Worm (Caenorhabditis elegans) whole organism, L2 larva: ENCODE data around the gene tag-322.

Experiments used
- ama-1 ChIP-seq: fragments of 150-350 bp; optimal IDR thresholded peaks from 2 replicates; lab custom pipeline; 2018; ENCODE audit warnings: inconsistent platforms
- dmd-4 ChIP-seq: sonication (generic microtip); optimal IDR thresholded peaks from 2 replicates; lab custom pipeline; 2017; ENCODE audit warnings: missing biosample characterization, missing genetic modification characterization
- elt-1 ChIP-seq: fragments of 150-350 bp; optimal IDR thresholded peaks from 2 replicates; lab custom pipeline; 2014; ENCODE audit warnings: missing biosample characterization, missing genetic modification characterization
- lin-39 ChIP-seq: fragments of 150-350 bp; optimal IDR thresholded peaks from 2 replicates; lab custom pipeline; 2014; ENCODE audit warnings: missing biosample characterization, missing genetic modification reagents, missing genetic modification characterization
- sma-3 ChIP-seq: sonication (generic microtip); optimal IDR thresholded peaks from 2 replicates; lab custom pipeline; 2016; ENCODE audit warnings: missing genetic modification reagents, missing genetic modification characterization, missing compliant biosample characterization

DNA sequence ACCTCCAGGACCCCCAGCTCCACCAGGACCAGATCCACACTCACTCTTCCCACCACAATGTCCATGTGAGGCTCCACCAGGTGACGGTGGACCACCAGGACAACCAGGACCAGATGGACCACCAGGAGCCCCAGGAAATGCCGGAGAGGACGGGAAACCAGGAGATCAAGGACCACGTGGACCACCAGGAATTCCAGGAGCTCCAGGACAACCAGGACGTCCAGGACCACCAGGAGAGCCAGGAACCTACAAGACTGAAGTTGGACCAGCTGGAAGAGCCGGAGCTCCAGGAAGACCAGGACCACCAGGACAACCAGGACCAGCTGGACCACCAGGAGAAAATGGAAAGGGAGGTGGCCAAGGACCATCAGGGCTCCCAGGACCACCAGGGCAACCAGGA, 31.2 kb downstream of the tag-322 start:
- TF ChIP-seq dmd-4 (tag; lab: Kevin White, UChicago) (no peak), elt-1 (tag; lab: Kevin White, UChicago) (no peak), sma-3 (GFP tag; lab: Kevin White, UChicago) (no peak), ama-1 (lab: Kevin White, UChicago) (no peak), lin-39 (tag; lab: Kevin White, UChicago) (no peak)
